In genomic region chr3L:21839720-21840641, dm6 we compare ENCODE assay signal across 2 fruit fly cellular contexts.
TF ChIP-seq lines count a peak whose summit lies in the region.

No protein-coding gene starts in this region.

TF ChIP-seq in whole organism, embryonic, 481 proteins besides CTCF, POLR2A, EP300 and RAD21 (continued from another document and continues in another):
- TF ChIP-seq ash1 (GFP tag; optimal IDR thresholded peaks at IDR 0.05; lab: Kevin White, UChicago) (peak; percentile 59), CG7372 (GFP tag; IDR thresholded peaks at IDR 0.05; lab: Robert Waterston, UW) (peak; percentile 89), chm (GFP tag; IDR thresholded peaks at IDR 0.05; lab: Robert Waterston, UW) (peak; percentile 88), Oaz (GFP tag; IDR thresholded peaks at IDR 0.05; lab: Robert Waterston, UW) (peak; percentile 84), dmrt99B (tag; optimal IDR thresholded peaks at IDR 0.05; lab: Kevin White, UChicago) (peak; percentile 96), Vsx1 (GFP tag; optimal IDR thresholded peaks at IDR 0.05; lab: Kevin White, UChicago) (peak; percentile 78), CG11695 (GFP tag; IDR thresholded peaks at IDR 0.05; lab: Robert Waterston, UW) (peak; percentile 97), CG15696 (tag; optimal IDR thresholded peaks at IDR 0.05; lab: Kevin White, UChicago) (peak; percentile 68), en (GFP tag; optimal IDR thresholded peaks at IDR 0.05; lab: Kevin White, UChicago) (peak; percentile 89), aop (GFP tag; IDR thresholded peaks at IDR 0.05; lab: Robert Waterston, UW) (0 out of 2 replicates have a peak, but pooled peaks have one; percentile 20), CG3065 (GFP tag; optimal IDR thresholded peaks at IDR 0.05; lab: Kevin White, UChicago) (peak; percentile 66), CG10321 (GFP tag; IDR thresholded peaks at IDR 0.05; lab: Robert Waterston, UW) (0 out of 2 replicates have a peak, but pooled peaks have one; percentile 36), kah (GFP tag; optimal IDR thresholded peaks at IDR 0.05; lab: Kevin White, UChicago) (peak; percentile 85), Xbp1 (GFP tag; optimal IDR thresholded peaks at IDR 0.05; lab: Kevin White, UChicago) (peak; percentile 92), Sox102F (GFP tag; optimal IDR thresholded peaks at IDR 0.05; lab: Kevin White, UChicago) (peak; percentile 92), CG34224 (GFP tag; IDR thresholded peaks at IDR 0.05; lab: Robert Waterston, UW; ENCODE audit: partially characterized antibody) (no peak), CG16813 (GFP tag; IDR thresholded peaks at IDR 0.05; lab: Robert Waterston, UW; ENCODE audit: partially characterized antibody) (0 out of 3 replicates have a peak, but pooled peaks have one; percentile 15), CG3163 (GFP tag; optimal IDR thresholded peaks at IDR 0.05; lab: Kevin White, UChicago) (peak; percentile 57), BEAF-32 (GFP tag; optimal IDR thresholded peaks at IDR 0.05; lab: Kevin White, UChicago) (peak; percentile 12), CG16779 (GFP tag; IDR thresholded peaks at IDR 0.05; lab: Robert Waterston, UW) (peak; percentile 66; the same call in 1 of the 2 replicates), Asciz (GFP tag; optimal IDR thresholded peaks at IDR 0.05; lab: Kevin White, UChicago) (peak; percentile 93), CG1792 (GFP tag; optimal IDR thresholded peaks at IDR 0.05; lab: Kevin White, UChicago) (peak; percentile 95), grn (GFP tag; optimal IDR thresholded peaks at IDR 0.05; lab: Kevin White, UChicago) (peak; percentile 84), klu (GFP tag; IDR thresholded peaks at IDR 0.05; lab: Robert Waterston, UW) (peak; percentile 78), Ssrp (tag; optimal IDR thresholded peaks at IDR 0.05; lab: Kevin White, UChicago) (peak; percentile 91), CG1024 (GFP tag; IDR thresholded peaks at IDR 0.05; lab: Robert Waterston, UW) (peak; percentile 79), CG4820 (GFP tag; optimal IDR thresholded peaks at IDR 0.05; lab: Kevin White, UChicago) (peak; percentile 94), ci (GFP tag; IDR thresholded peaks at IDR 0.05; lab: Robert Waterston, UW) (peak; percentile 93), CG11085 (GFP tag; IDR thresholded peaks at IDR 0.05; lab: Robert Waterston, UW) (peak; percentile 76), CHES-1-like (GFP tag; optimal IDR thresholded peaks at IDR 0.05; lab: Kevin White, UChicago) (peak; percentile 90), hbn (GFP tag; IDR thresholded peaks at IDR 0.05; lab: Robert Waterston, UW; ENCODE audit: partially characterized antibody) (no peak), CG14965 (GFP tag; optimal IDR thresholded peaks at IDR 0.05; lab: Kevin White, UChicago; ENCODE audit: borderline replicate concordance) (peak; percentile 77), PHDP (tag; optimal IDR thresholded peaks at IDR 0.05; lab: Kevin White, UChicago) (peak; percentile 91), CG10654 (GFP tag; optimal IDR thresholded peaks at IDR 0.05; lab: Kevin White, UChicago) (peak; percentile 85), CG10366 (GFP tag; IDR thresholded peaks at IDR 0.05; lab: Robert Waterston, UW) (peak; percentile 88), NC2β (GFP tag; optimal IDR thresholded peaks at IDR 0.05; lab: Kevin White, UChicago) (peak; percentile 90), mld (GFP tag; IDR thresholded peaks at IDR 0.05; lab: Robert Waterston, UW; ENCODE audit: partially characterized antibody) (0 out of 3 replicates have a peak, but pooled peaks have one; percentile 30), CG10979 (tag; optimal IDR thresholded peaks at IDR 0.05; lab: Kevin White, UChicago) (peak; percentile 92), luna (GFP tag; optimal IDR thresholded peaks at IDR 0.05; lab: Kevin White, UChicago) (peak; percentile 84), Rx (GFP tag; IDR thresholded peaks at IDR 0.05; lab: Robert Waterston, UW) (peak; percentile 85), so (GFP tag; IDR thresholded peaks at IDR 0.05; lab: Robert Waterston, UW) (peak; percentile 92), HmgZ (tag; optimal IDR thresholded peaks at IDR 0.05; lab: Kevin White, UChicago) (peak; percentile 87), CG8281 (tag; optimal IDR thresholded peaks at IDR 0.05; lab: Kevin White, UChicago) (peak; percentile 79), CG8944 (GFP tag; optimal IDR thresholded peaks at IDR 0.05; lab: Kevin White, UChicago) (peak; percentile 82), Hey (tag; optimal IDR thresholded peaks at IDR 0.05; lab: Kevin White, UChicago) (peak; percentile 50), Deaf1 (tag; optimal IDR thresholded peaks at IDR 0.05; lab: Kevin White, UChicago) (peak; percentile 70), Poxn (GFP tag; IDR thresholded peaks at IDR 0.05; lab: Robert Waterston, UW) (peak; percentile 42; the same call in 1 of the 2 replicates), bcd (GFP tag; optimal IDR thresholded peaks at IDR 0.05; lab: Kevin White, UChicago) (peak; percentile 94), zfh2 (GFP tag; optimal IDR thresholded peaks at IDR 0.05; lab: Kevin White, UChicago) (peak; percentile 89), Hsf (GFP tag; optimal IDR thresholded peaks at IDR 0.05; lab: Kevin White, UChicago) (peak; percentile 95), Drgx (GFP tag; IDR thresholded peaks at IDR 0.05; lab: Robert Waterston, UW) (peak; percentile 93), gfzf (GFP tag; optimal IDR thresholded peaks at IDR 0.05; lab: Kevin White, UChicago) (peak; percentile 4), CG6254 (GFP tag; optimal IDR thresholded peaks at IDR 0.05; lab: Kevin White, UChicago) (peak; percentile 91), CG13424 (tag; optimal IDR thresholded peaks at IDR 0.05; lab: Kevin White, UChicago) (peak; percentile 94), vnd (GFP tag; IDR thresholded peaks at IDR 0.05; lab: Robert Waterston, UW; ENCODE audit: partially characterized antibody) (0 out of 3 replicates have a peak, but pooled peaks have one; percentile 30), CG18619 (GFP tag; optimal IDR thresholded peaks at IDR 0.05; lab: Kevin White, UChicago) (peak; percentile 93), CG11723 (GFP tag; optimal IDR thresholded peaks at IDR 0.05; lab: Kevin White, UChicago) (peak; percentile 90), Gug (GFP tag; IDR thresholded peaks at IDR 0.05; lab: Robert Waterston, UW) (peak; percentile 87), CG9215 (GFP tag; IDR thresholded peaks at IDR 0.05; lab: Robert Waterston, UW) (peak; percentile 87), nerfin-2 (GFP tag; IDR thresholded peaks at IDR 0.05; lab: Robert Waterston, UW; ENCODE audit: partially characterized antibody) (peak; percentile 37; the same call in 1 of the 2 replicates), CG10565 (GFP tag; optimal IDR thresholded peaks at IDR 0.05; lab: Kevin White, UChicago) (peak; percentile 67), CG31388 (GFP tag; optimal IDR thresholded peaks at IDR 0.05; lab: Kevin White, UChicago) (peak; percentile 83)

TF ChIP-seq in whole organism, prepupa, 60 proteins besides CTCF, POLR2A, EP300 and RAD21 (continued from another document):
- TF ChIP-seq ss (GFP tag; optimal IDR thresholded peaks at IDR 0.05; lab: Kevin White, UChicago) (peak; percentile 91 to 94), CG6276 (GFP tag; optimal IDR thresholded peaks at IDR 0.05; lab: Kevin White, UChicago) (peak; percentile 97), CG1621 (tag; optimal IDR thresholded peaks at IDR 0.05; lab: Kevin White, UChicago) (peak; percentile 93), CG6792 (GFP tag; optimal IDR thresholded peaks at IDR 0.05; lab: Kevin White, UChicago) (peak; percentile 97), net (GFP tag; optimal IDR thresholded peaks at IDR 0.05; lab: Kevin White, UChicago) (peak; percentile 97), cyc (GFP tag; optimal IDR thresholded peaks at IDR 0.05; lab: Kevin White, UChicago) (peak; percentile 94), CG9139 (GFP tag; optimal IDR thresholded peaks at IDR 0.05; lab: Kevin White, UChicago) (peak; percentile 82), CG11762 (GFP tag; optimal IDR thresholded peaks at IDR 0.05; lab: Kevin White, UChicago; ENCODE audit: insufficient read depth) (peak; percentile 93)
